Worm (Caenorhabditis elegans) whole organism, early embryonic: ENCODE measurements around the gene K02A6.3.
A peak's percentile ranks its signal among the peaks of the same experiment; 100 is the strongest.

ENCODE experiments used
- B0310.2 ChIP-seq: sonication (generic microtip); optimal IDR thresholded peaks from 2 replicates; lab custom pipeline; 2016; ENCODE audit warnings: mild to moderate bottlenecking, missing genetic modification characterization, missing compliant biosample characterization
- F13C5.2 ChIP-seq: sonication (generic microtip); optimal IDR thresholded peaks from 2 replicates; lab custom pipeline; 2017; ENCODE audit warnings: mild to moderate bottlenecking, missing genetic modification characterization, inconsistent platforms, missing compliant biosample characterization
- aly-1 ChIP-seq: sonication (generic microtip); optimal IDR thresholded peaks from 2 replicates; lab custom pipeline; 2016; ENCODE audit warnings: missing genetic modification characterization, missing compliant biosample characterization
- ama-1 ChIP-seq: fragments of 150-350 bp; optimal IDR thresholded peaks from 2 replicates; lab custom pipeline; 2014
- ceh-13 ChIP-seq: fragments of 200-800 bp; sonication (Bioruptor generic); optimal IDR thresholded peaks from 2 replicates; lab custom pipeline; 2018; ENCODE audit warnings: mild to moderate bottlenecking, missing genetic modification characterization, missing compliant biosample characterization
- ceh-36 ChIP-seq: sonication (generic microtip); optimal IDR thresholded peaks from 2 replicates; lab custom pipeline; 2016; ENCODE audit warnings: missing genetic modification characterization, inconsistent platforms, missing compliant biosample characterization
- ets-7 ChIP-seq: sonication (generic microtip); optimal IDR thresholded peaks from 2 replicates; lab custom pipeline; 2016; ENCODE audit warnings: missing genotype, missing genetic modification characterization, missing compliant biosample characterization
- flt-1 ChIP-seq: fragments of 200-800 bp; sonication (Bioruptor generic); IDR thresholded peaks from 2 replicates; pipeline ENCODE4 v1.3.6; 2022; ENCODE audit warnings: missing genetic modification characterization, missing compliant biosample characterization
- hmbx-1 ChIP-seq: sonication (generic microtip); optimal IDR thresholded peaks from 2 replicates; lab custom pipeline; 2016; ENCODE audit warnings: mild to moderate bottlenecking, missing genetic modification characterization, missing compliant biosample characterization
- hmg-4 ChIP-seq: fragments of 200-800 bp; sonication (Bioruptor generic); optimal IDR thresholded peaks from 2 replicates; lab custom pipeline; 2018; ENCODE audit warnings: mild to moderate bottlenecking, missing genetic modification characterization, missing compliant biosample characterization
- hnd-1 ChIP-seq: sonication (generic microtip); optimal IDR thresholded peaks from 2 replicates; lab custom pipeline; 2016; ENCODE audit warnings: missing genetic modification characterization, missing compliant biosample characterization
- pes-1 ChIP-seq: fragments of 200-800 bp; sonication (Bioruptor generic); IDR thresholded peaks from 2 replicates; pipeline ENCODE4 v1.3.6; 2022; ENCODE audit warnings: missing genetic modification reagents, missing genetic modification characterization, missing compliant biosample characterization
- scrt-1 ChIP-seq: fragments of 200-800 bp; sonication (Bioruptor generic); IDR thresholded peaks from 2 replicates; pipeline ENCODE4 v1.3.6; 2022; ENCODE audit warnings: missing genetic modification characterization, missing compliant biosample characterization
- sea-1 ChIP-seq: fragments of 200-800 bp; sonication (Bioruptor generic); conservative IDR thresholded peaks from 2 replicates; pipeline ENCODE4 v1.3.6; 2022; ENCODE audit warnings: missing genetic modification characterization, missing compliant biosample characterization
- tbx-11 ChIP-seq: fragments of 200-800 bp; sonication (Bioruptor generic); IDR thresholded peaks from 2 replicates; pipeline ENCODE4 v1.3.6; 2022; ENCODE audit warnings: missing genetic modification characterization, missing compliant biosample characterization
- tbx-37 ChIP-seq: fragments of 200-800 bp; sonication (Bioruptor generic); conservative IDR thresholded peaks from 2 replicates; pipeline ENCODE4 v1.3.6; 2022; ENCODE audit warnings: missing genetic modification reagents, missing genetic modification characterization, missing compliant biosample characterization
- tra-4 ChIP-seq: sonication (generic microtip); optimal IDR thresholded peaks from 2 replicates; lab custom pipeline; 2017; ENCODE audit warnings: missing genetic modification characterization, missing compliant biosample characterization

Gene K02A6.3

DNA sequence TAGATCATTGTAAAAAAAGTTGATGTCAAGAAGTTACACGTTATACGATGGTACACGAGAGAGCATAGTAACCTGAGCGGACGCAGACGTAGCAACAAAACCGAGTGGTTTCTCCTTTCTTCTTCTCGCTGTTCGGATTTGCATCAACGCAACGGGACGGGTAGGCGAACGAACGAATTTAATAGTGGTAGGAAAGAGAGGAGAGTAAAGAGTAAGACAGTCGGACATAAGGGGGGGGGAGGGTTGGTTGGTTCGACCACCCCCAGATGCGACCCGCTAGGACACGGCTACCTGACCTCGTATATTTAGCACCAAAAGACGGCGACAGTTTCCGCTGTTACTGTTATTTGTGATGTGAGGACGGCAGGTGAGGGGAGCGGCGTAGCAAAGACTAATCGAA, 30.5 kb downstream of the K02A6.3 start:
- TF ChIP-seq flt-1 (GFP tag; lab: Robert Waterston, UW) (0 out of 2 replicates have a peak, but pooled peaks have one; percentile 7), ama-1 (lab: Kevin White, UChicago) (no peak), sea-1 (no peak), F13C5.2 (tag; lab: Kevin White, UChicago) (peak; percentile 26), tbx-37 (GFP tag; lab: Robert Waterston, UW) (no peak), tbx-11 (GFP tag; lab: Robert Waterston, UW) (no peak), hnd-1 (tag; lab: Kevin White, UChicago) (no peak), pes-1 (GFP tag; lab: Robert Waterston, UW) (no peak), scrt-1 (GFP tag; lab: Robert Waterston, UW) (no peak), ceh-13 (GFP tag; lab: Kevin White, UChicago) (no peak), ceh-36 (tag; lab: Kevin White, UChicago) (no peak), ets-7 (tag; lab: Kevin White, UChicago) (no peak), hmg-4 (GFP tag; lab: Kevin White, UChicago) (peak; percentile 74), tra-4 (tag; lab: Kevin White, UChicago) (no peak), B0310.2 (tag; lab: Kevin White, UChicago) (no peak), hmbx-1 (tag; lab: Kevin White, UChicago) (no peak), aly-1 (tag; lab: Kevin White, UChicago) (no peak)

DNA sequence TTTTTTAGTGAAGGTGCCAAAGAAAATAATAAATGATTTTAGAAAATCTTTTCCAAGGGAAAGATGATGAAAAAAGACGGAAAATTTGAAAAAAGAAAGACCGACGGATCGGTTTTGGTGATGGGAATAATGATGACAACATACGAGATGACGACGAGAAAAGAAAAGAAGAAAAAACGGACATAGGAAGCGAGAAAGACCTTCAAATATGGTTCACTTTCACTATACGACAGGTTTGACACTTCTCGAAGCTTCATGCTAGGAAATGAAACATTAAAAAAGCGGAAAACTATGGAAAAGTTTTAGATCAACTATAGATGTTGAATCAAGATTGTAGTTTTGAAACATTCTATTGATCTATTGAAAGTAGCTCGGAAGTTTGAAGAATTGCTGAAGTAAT, 31.5 kb downstream of the K02A6.3 start:
- TF ChIP-seq hmg-4 (GFP tag; lab: Kevin White, UChicago): no peak
- no peak for TF ChIP-seq ceh-13 (GFP tag; lab: Kevin White, UChicago)
- TF ChIP-seq tra-4 (tag; lab: Kevin White, UChicago): no peak
- TF ChIP-seq scrt-1 (GFP tag; lab: Robert Waterston, UW): no peak
- TF ChIP-seq tbx-11 (GFP tag; lab: Robert Waterston, UW): no peak
- TF ChIP-seq B0310.2 (tag; lab: Kevin White, UChicago): no peak
- no peak for TF ChIP-seq F13C5.2 (tag; lab: Kevin White, UChicago)
- TF ChIP-seq hmbx-1 (tag; lab: Kevin White, UChicago): no peak
- no peak for TF ChIP-seq ets-7 (tag; lab: Kevin White, UChicago)
- TF ChIP-seq pes-1 (GFP tag; lab: Robert Waterston, UW): no peak
- no peak for TF ChIP-seq ama-1 (lab: Kevin White, UChicago)
- no peak for TF ChIP-seq aly-1 (tag; lab: Kevin White, UChicago)
- no peak for TF ChIP-seq flt-1 (GFP tag; lab: Robert Waterston, UW)
- TF ChIP-seq sea-1: no peak
- TF ChIP-seq hnd-1 (tag; lab: Kevin White, UChicago): no peak
- no peak for TF ChIP-seq tbx-37 (GFP tag; lab: Robert Waterston, UW)
- TF ChIP-seq ceh-36 (tag; lab: Kevin White, UChicago): no peak

DNA sequence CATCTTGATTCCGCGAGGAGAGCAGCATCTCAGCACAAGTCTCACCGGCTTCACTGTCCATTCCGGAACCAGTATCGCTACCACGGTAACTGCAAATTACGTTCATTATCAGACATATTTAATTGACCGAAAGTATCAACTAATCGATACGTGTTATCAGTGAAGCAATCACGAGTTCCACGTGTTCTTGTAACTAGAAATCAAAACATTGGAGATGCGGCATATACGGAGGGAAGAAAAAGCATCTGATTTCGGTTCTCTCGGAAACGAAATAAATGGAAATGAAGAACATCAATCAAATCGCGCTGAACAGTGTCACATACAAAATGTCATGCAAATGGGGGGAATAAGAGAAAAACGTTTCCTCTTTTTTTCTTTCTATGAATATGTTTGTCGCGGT, 38.5 kb downstream of the K02A6.3 start:
- no peak for TF ChIP-seq sea-1
- no peak for TF ChIP-seq hnd-1 (tag; lab: Kevin White, UChicago)
- no peak for TF ChIP-seq B0310.2 (tag; lab: Kevin White, UChicago)
- no peak for TF ChIP-seq F13C5.2 (tag; lab: Kevin White, UChicago)
- TF ChIP-seq scrt-1 (GFP tag; lab: Robert Waterston, UW): no peak
- no peak for TF ChIP-seq hmg-4 (GFP tag; lab: Kevin White, UChicago)
- no peak for TF ChIP-seq pes-1 (GFP tag; lab: Robert Waterston, UW)
- TF ChIP-seq tra-4 (tag; lab: Kevin White, UChicago): no peak
- no peak for TF ChIP-seq ets-7 (tag; lab: Kevin White, UChicago)

DNA sequence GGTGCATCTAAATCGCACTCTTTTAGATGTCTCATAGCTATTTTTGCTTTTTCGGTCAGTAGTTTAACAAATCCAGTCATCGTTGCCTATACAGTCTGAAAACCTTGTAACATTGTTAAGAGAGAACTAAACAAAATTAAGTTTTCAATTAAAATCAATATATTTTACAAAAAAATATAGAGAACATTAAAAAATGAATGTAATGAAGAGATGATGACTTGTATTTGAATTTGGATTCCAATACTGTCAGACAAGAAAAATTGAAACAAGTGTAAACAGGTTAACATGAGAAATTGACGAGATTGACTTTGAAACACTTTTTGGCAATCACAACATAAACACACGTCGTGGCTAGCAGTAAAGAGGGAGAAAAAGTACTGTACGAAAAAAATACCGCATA, 46.7 kb downstream of the K02A6.3 start, which contains the start of gene C17H11.5:
C17H11.5 (minus strand) TSS at position 101 of the 400 bp plus-strand sequence.
- TF ChIP-seq aly-1 (tag; lab: Kevin White, UChicago) (no peak), ets-7 (tag; lab: Kevin White, UChicago) (no peak), hnd-1 (tag; lab: Kevin White, UChicago) (no peak), pes-1 (GFP tag; lab: Robert Waterston, UW) (no peak), hmbx-1 (tag; lab: Kevin White, UChicago) (no peak), scrt-1 (GFP tag; lab: Robert Waterston, UW) (no peak), sea-1 (no peak), tbx-11 (GFP tag; lab: Robert Waterston, UW) (no peak), ceh-36 (tag; lab: Kevin White, UChicago) (no peak), flt-1 (GFP tag; lab: Robert Waterston, UW) (no peak), ama-1 (lab: Kevin White, UChicago) (no peak), hmg-4 (GFP tag; lab: Kevin White, UChicago) (no peak), F13C5.2 (tag; lab: Kevin White, UChicago) (no peak)

DNA sequence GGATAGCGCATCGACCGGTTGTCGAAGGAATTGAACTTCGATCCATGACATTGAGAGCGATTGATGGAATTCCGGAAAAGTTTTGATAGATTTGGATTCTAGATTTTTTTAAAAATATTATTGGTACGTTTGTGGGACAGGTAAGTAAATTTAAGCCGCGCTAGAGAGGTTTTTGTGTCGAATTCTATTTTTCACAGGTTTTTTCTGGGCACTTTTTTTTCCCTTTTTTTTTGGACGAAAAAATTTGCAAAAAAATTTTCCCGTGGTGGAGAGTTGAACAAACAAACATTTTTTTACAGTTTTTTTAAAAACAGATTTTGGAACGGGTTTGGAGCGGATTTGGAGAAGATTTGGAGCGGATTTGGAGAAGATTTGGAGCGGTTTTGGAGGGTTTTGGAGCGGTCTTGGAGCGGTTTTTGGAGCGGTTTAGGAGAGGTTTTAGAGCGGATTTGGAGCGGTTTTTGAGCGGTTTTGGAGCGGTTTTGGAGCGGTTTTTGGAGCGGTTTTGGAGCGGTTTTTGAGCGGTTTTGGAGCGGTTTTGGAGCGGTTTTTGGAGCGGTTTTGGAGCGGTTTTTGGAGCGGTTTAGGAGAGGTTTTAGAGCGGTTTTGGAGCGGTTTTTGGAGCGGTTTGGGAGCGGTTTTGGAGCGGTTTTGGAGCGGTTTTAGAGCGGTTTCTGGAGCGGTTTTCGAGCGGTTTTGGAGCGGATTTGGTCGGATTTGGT, 50.0 kb downstream of the K02A6.3 start, which contains the start of gene C17H11.4:
C17H11.4 (minus strand) TSS at position 51 of the 722 bp plus-strand sequence.
- 0 out of 2 replicates have a peak, but pooled peaks have one; percentile 13 for TF ChIP-seq flt-1 (GFP tag; lab: Robert Waterston, UW)
- TF ChIP-seq scrt-1 (GFP tag; lab: Robert Waterston, UW): peak; percentile 62; the same call in 1 of the 2 replicates
- TF ChIP-seq tbx-11 (GFP tag; lab: Robert Waterston, UW): 0 out of 2 replicates have a peak, but pooled peaks have one; percentile 53
- peak; percentile 37; the same call in 1 of the 2 replicates for TF ChIP-seq tbx-37 (GFP tag; lab: Robert Waterston, UW)
- peak; percentile 69 for TF ChIP-seq sea-1
